Fruit fly (Drosophila melanogaster): Measurements from ENCODE around the gene CG10005.

Gene CG10005

DNA sequence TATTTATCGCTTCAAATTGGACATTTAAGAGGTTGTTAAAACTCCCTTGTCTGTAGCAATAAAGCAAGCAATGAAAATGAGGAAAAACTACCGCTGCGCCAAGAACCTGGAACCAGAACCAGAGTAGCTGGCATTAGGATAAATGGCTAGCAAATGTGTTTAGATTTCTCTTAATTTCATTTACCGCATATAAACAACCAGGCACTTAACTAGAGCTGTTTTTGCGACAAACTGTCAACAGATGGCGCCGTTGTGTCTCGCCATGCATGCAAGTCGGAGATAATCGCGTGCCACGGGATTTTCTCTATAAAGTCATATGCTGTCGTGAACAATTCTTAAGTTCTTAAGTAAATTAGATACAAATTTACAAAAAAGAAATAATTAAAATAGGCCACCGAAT, 43.1 kb downstream of the CG10005 start:
- TF ChIP-seq net (GFP tag; optimal IDR thresholded peaks at IDR 0.05) (peak; percentile 12), CG11294 (GFP tag; IDR thresholded peaks at IDR 0.05) (no peak), Hr38 (GFP tag; optimal IDR thresholded peaks at IDR 0.05) (no peak)

DNA sequence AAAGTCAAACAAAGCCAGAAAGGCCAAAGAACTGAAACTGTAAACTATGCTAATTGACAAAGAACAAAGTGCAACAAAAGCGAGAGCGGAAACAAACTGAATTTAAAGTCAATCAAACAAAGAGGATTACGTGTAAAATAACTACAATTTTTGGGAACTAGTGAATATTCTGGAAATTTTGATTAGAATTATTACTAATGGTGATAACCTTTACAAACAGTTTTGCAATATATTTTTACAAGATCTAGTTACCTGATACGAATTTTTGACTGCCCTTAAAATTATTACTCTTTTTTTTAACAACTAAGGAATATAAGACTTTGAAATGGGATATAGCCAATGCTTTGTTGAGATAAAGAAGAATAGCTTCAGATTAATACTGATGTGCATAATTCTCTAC, 46.0 kb downstream of the CG10005 start, which contains the start of gene CG14731:
TSS of gene CG14731 (plus strand) at position 301 of the 400 bp plus-strand sequence.
- no peak for TF ChIP-seq Hr4 (GFP tag; optimal IDR thresholded peaks at IDR 0.05)
- TF ChIP-seq Hr38 (GFP tag; optimal IDR thresholded peaks at IDR 0.05), result no peak
- TF ChIP-seq Ets21C (GFP tag; optimal IDR thresholded peaks at IDR 0.05), result no peak
- no peak for TF ChIP-seq CG11762 (GFP tag; optimal IDR thresholded peaks at IDR 0.05; ENCODE audit: insufficient read depth)
- no peak for TF ChIP-seq CG32006 (GFP tag; optimal IDR thresholded peaks at IDR 0.05)
- TF ChIP-seq topi (GFP tag; optimal IDR thresholded peaks at IDR 0.05), result no peak
- no peak for TF ChIP-seq CG8119 (GFP tag; IDR thresholded peaks at IDR 0.05)
- no peak for TF ChIP-seq CG16779 (tag; optimal IDR thresholded peaks at IDR 0.05)
- TF ChIP-seq CG11902 (GFP tag; optimal IDR thresholded peaks at IDR 0.05), result no peak
- TF ChIP-seq Sox102F (GFP tag; optimal IDR thresholded peaks at IDR 0.05), result no peak
- no peak for TF ChIP-seq fd85E (GFP tag; optimal IDR thresholded peaks at IDR 0.05)
- no peak for TF ChIP-seq OdsH (GFP tag; optimal IDR thresholded peaks at IDR 0.05)
- TF ChIP-seq dsx (GFP tag; optimal IDR thresholded peaks at IDR 0.05; ENCODE audit: poor library complexity, severe bottlenecking), result no peak
- TF ChIP-seq esn (GFP tag; optimal IDR thresholded peaks at IDR 0.05), result no peak
